Worm (Caenorhabditis elegans) whole organism, young adult: ENCODE measurements around the gene pptr-2.

Source experiments
- B0019.2 ChIP-seq: fragments of 200-800 bp; sonication (Bioruptor generic); conservative IDR thresholded peaks from 2 replicates; pipeline ENCODE4 v1.3.6; 2022; ENCODE audit warnings: missing genetic modification reagents, missing genetic modification characterization, missing compliant biosample characterization
- B0336.3 ChIP-seq: fragments of 200-800 bp; sonication (Bioruptor generic); IDR thresholded peaks from 2 replicates; pipeline ENCODE4 v1.3.6; 2022; ENCODE audit warnings: missing genetic modification characterization, missing compliant biosample characterization
- D2030.7 ChIP-seq: fragments of 200-800 bp; sonication (Bioruptor generic); IDR thresholded peaks from 2 replicates; pipeline ENCODE4 v1.3.6; 2022; ENCODE audit warnings: missing genetic modification reagents, missing genetic modification characterization, missing compliant biosample characterization
- F37B4.10 ChIP-seq: fragments of 200-800 bp; sonication (Bioruptor generic); IDR thresholded peaks from 2 replicates; pipeline ENCODE4 v1.3.6; 2022; ENCODE audit warnings: missing genetic modification characterization, missing compliant biosample characterization
- F49E8.2 ChIP-seq: sonication (generic microtip); optimal IDR thresholded peaks from 3 replicates; lab custom pipeline; 2017; ENCODE audit warnings: missing genetic modification characterization, mild to moderate bottlenecking, missing compliant biosample characterization, antibody characterized with exemption, moderate library complexity; ENCODE audit not compliant: insufficient read depth
- F57A8.1 ChIP-seq: fragments of 200-800 bp; sonication (Bioruptor generic); optimal IDR thresholded peaks from 2 replicates; lab custom pipeline; 2018; ENCODE audit warnings: mild to moderate bottlenecking, missing genetic modification characterization, moderate library complexity, missing compliant biosample characterization
- Y56A3A.18 ChIP-seq: fragments of 200-800 bp; sonication (Bioruptor generic); IDR thresholded peaks from 2 replicates; pipeline ENCODE4 v1.3.6; 2022; ENCODE audit warnings: missing genetic modification reagents, missing genetic modification characterization, missing compliant biosample characterization
- Y79H2A.3 ChIP-seq: fragments of 200-800 bp; sonication (Bioruptor generic); conservative IDR thresholded peaks from 2 replicates; pipeline ENCODE4 v1.3.6; 2022; ENCODE audit warnings: missing genetic modification reagents, missing genetic modification characterization, missing compliant biosample characterization
- akir-1 ChIP-seq: fragments of 200-800 bp; sonication (Bioruptor generic); optimal IDR thresholded peaks from 2 replicates; lab custom pipeline; 2018; ENCODE audit warnings: mild to moderate bottlenecking, missing genetic modification characterization, moderate library complexity, missing compliant biosample characterization
- atf-7 ChIP-seq: sonication (generic microtip); optimal IDR thresholded peaks from 2 replicates; lab custom pipeline; 2017; ENCODE audit warnings: mild to moderate bottlenecking, missing genetic modification characterization, missing compliant biosample characterization
- attf-3 ChIP-seq: fragments of 200-800 bp; sonication (Bioruptor generic); conservative IDR thresholded peaks from 2 replicates; pipeline ENCODE4 v1.3.6; 2022; ENCODE audit warnings: missing genetic modification reagents, missing genetic modification characterization, missing compliant biosample characterization
- bed-1 ChIP-seq: fragments of 200-800 bp; sonication (Bioruptor generic); IDR thresholded peaks from 2 replicates; pipeline ENCODE4 v1.3.6; 2022; ENCODE audit warnings: missing genetic modification reagents, missing genetic modification characterization, missing compliant biosample characterization
- cebp-1 ChIP-seq, 2 experiments: fragments of 200-800 bp in 1 of 2; sonication (Bioruptor generic) in 1 of 2; sonication (generic microtip) in 1 of 2; IDR thresholded peaks in 1 of 2; optimal IDR thresholded peaks in 1 of 2; 2 replicates each; pipeline versions ENCODE4 v1.3.6 to Lab custom; 2017 to 2022; ENCODE audit warnings: missing compliant biosample characterization in 2 of 2, missing genetic modification characterization in 2 of 2, mild to moderate bottlenecking in 1 of 2, missing genetic modification reagents in 1 of 2, moderate library complexity in 1 of 2
- ceh-58 ChIP-seq: fragments of 200-800 bp; sonication (Bioruptor generic); IDR thresholded peaks from 2 replicates; pipeline ENCODE4 v1.3.6; 2022; ENCODE audit warnings: missing genetic modification characterization, missing compliant biosample characterization
- ceh-79 ChIP-seq: sonication (generic microtip); optimal IDR thresholded peaks from 2 replicates; lab custom pipeline; 2017; ENCODE audit warnings: mild to moderate bottlenecking, missing genetic modification characterization, missing compliant biosample characterization
- dox-1 ChIP-seq: fragments of 200-800 bp; sonication (Bioruptor generic); IDR thresholded peaks from 2 replicates; pipeline ENCODE4 v1.3.6; 2022; ENCODE audit warnings: missing genetic modification reagents, missing genetic modification characterization, missing compliant biosample characterization
- dpff-1 ChIP-seq: sonication (generic microtip); optimal IDR thresholded peaks from 2 replicates; lab custom pipeline; 2017; ENCODE audit warnings: mild to moderate bottlenecking, missing genetic modification characterization, missing compliant biosample characterization
- hlh-26 ChIP-seq: fragments of 200-800 bp; sonication (Bioruptor generic); conservative IDR thresholded peaks from 2 replicates; pipeline ENCODE4 v1.3.6; 2022; ENCODE audit warnings: missing genetic modification reagents, missing genetic modification characterization, missing compliant biosample characterization
- lin-40 ChIP-seq: sonication (generic microtip); optimal IDR thresholded peaks from 2 replicates; lab custom pipeline; 2016; ENCODE audit warnings: missing genetic modification characterization, mild to moderate bottlenecking, missing compliant biosample characterization, missing genotype, missing genetic modification reagents
- lsy-27 ChIP-seq: sonication (generic microtip); optimal IDR thresholded peaks from 2 replicates; lab custom pipeline; 2017; ENCODE audit warnings: missing genetic modification characterization, mild to moderate bottlenecking, missing compliant biosample characterization, antibody characterized with exemption, missing genotype, borderline replicate concordance; ENCODE audit not compliant: insufficient read depth
- madf-10 ChIP-seq: sonication (generic microtip); optimal IDR thresholded peaks from 2 replicates; lab custom pipeline; 2016; ENCODE audit warnings: mild to moderate bottlenecking, missing genetic modification characterization, missing compliant biosample characterization
- nfya-2 ChIP-seq: fragments of 200-800 bp; sonication (Bioruptor generic); IDR thresholded peaks from 2 replicates; pipeline ENCODE4 v1.3.6; 2022; ENCODE audit warnings: missing genetic modification reagents, missing genetic modification characterization, missing compliant biosample characterization
- nhr-27 ChIP-seq: fragments of 200-800 bp; sonication (Bioruptor generic); optimal IDR thresholded peaks from 2 replicates; lab custom pipeline; 2018; ENCODE audit warnings: mild to moderate bottlenecking, missing genetic modification characterization, moderate library complexity, missing compliant biosample characterization
- nhr-80 ChIP-seq: sonication (generic microtip); optimal IDR thresholded peaks from 2 replicates; lab custom pipeline; 2016; ENCODE audit warnings: missing genetic modification characterization, missing compliant biosample characterization
- sea-2 ChIP-seq: fragments of 200-800 bp; sonication (Bioruptor generic); IDR thresholded peaks from 2 replicates; pipeline ENCODE4 v1.3.6; 2022; ENCODE audit warnings: missing genetic modification characterization, missing compliant biosample characterization
- snpc-1.3 ChIP-seq: sonication (generic microtip); optimal IDR thresholded peaks from 2 replicates; lab custom pipeline; 2017; ENCODE audit warnings: missing genetic modification characterization, mild to moderate bottlenecking, missing compliant biosample characterization, antibody characterized with exemption, moderate library complexity, missing genotype, missing genetic modification reagents; ENCODE audit not compliant: insufficient read depth
- somi-1 ChIP-seq: fragments of 200-800 bp; sonication (Bioruptor generic); optimal IDR thresholded peaks from 2 replicates; lab custom pipeline; 2018; ENCODE audit warnings: mild to moderate bottlenecking, missing genetic modification characterization, missing compliant biosample characterization
- zim-3 ChIP-seq: sonication (generic microtip); optimal IDR thresholded peaks from 2 replicates; lab custom pipeline; 2017; ENCODE audit warnings: mild to moderate bottlenecking, missing genetic modification characterization, moderate library complexity, missing compliant biosample characterization
- ztf-22 ChIP-seq: fragments of 200-800 bp; sonication (Bioruptor generic); optimal IDR thresholded peaks from 2 replicates; lab custom pipeline; 2018; ENCODE audit warnings: mild to moderate bottlenecking, missing genetic modification characterization, moderate library complexity, missing compliant biosample characterization

Gene pptr-2

DNA sequence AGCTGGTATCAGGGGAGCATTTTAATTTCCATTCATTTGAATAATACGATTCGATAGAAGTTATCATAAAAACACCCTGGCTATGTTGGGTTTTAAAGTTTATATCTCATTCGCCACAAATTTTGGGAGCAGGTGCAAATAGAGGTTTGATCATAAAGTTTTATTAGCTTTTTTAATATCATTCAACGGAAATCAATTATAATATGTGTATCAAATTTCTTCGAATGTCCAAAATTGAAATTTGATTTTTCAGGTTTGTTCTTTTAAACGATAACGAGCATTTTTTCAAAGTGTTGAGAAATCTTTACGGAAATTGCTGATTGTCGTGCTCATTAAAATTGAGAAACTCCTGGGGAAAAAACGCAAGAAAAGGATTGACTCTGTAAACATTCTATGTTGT, 13.9 kb upstream of the pptr-2 start, which contains the start of gene srh-74:
srh-74 (minus strand) TSS at position 101 of the 400 bp plus-strand sequence.
- no peak for TF ChIP-seq ztf-22 (GFP tag; lab: Kevin White, UChicago)

- TF ChIP-seq B0336.3 = no peak
- TF ChIP-seq nhr-80 (tag; lab: Kevin White, UChicago) = peak; percentile 14
- TF ChIP-seq somi-1 = no peak
Observed at ce11 chrV:11046730-11047129, 12.0 kb upstream of the pptr-2 start, which contains the start of gene dhs-18. dhs-18 (minus strand) TSS chrV:11046833.

DNA sequence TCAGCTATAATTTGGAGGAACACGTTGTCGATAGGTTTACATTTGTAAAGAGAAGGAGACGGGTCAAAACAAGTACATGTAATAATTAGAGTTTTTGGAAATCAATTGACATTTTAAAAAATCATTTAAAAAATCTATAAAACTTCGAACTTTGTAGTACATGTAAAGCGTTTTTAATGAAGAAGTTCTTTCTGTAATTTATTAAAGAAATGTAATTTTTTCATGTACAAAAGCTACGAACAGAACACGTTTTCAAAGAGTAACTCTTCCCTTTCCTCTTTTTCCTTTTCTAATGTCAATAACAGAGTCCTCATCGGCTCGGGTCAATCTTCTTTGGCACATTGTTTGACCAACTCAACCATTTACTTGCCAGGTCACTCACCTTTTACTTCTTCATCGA, 9.0 kb upstream of the pptr-2 start, which contains the start of gene C45B11.6:
C45B11.6 (plus strand) TSS at position 301 of the 400 bp plus-strand sequence.
- no peak for TF ChIP-seq dox-1 (GFP tag; lab: Robert Waterston, UW)
- no peak for TF ChIP-seq dpff-1 (tag; lab: Kevin White, UChicago)
- no peak for TF ChIP-seq D2030.7 (GFP tag; lab: Robert Waterston, UW)
- no peak for TF ChIP-seq atf-7 (tag; lab: Kevin White, UChicago)
- TF ChIP-seq lsy-27 (tag; lab: Kevin White, UChicago) = no peak
- TF ChIP-seq zim-3 (tag; lab: Kevin White, UChicago) = no peak
- no peak for TF ChIP-seq ceh-79 (tag; lab: Kevin White, UChicago)
- no peak for TF ChIP-seq lin-40 (tag; lab: Kevin White, UChicago)
- TF ChIP-seq Y79H2A.3 (GFP tag; lab: Robert Waterston, UW) = no peak
- TF ChIP-seq sea-2 = no peak
- no peak for TF ChIP-seq nfya-2
- no peak for TF ChIP-seq ceh-58 (GFP tag; lab: Robert Waterston, UW)
- TF ChIP-seq F49E8.2 (tag; lab: Kevin White, UChicago) = no peak
- TF ChIP-seq somi-1 = no peak
- TF ChIP-seq nhr-27 (tag; lab: Kevin White, UChicago) = no peak
- TF ChIP-seq hlh-26 (GFP tag; lab: Robert Waterston, UW) = no peak
- no peak for TF ChIP-seq attf-3 (GFP tag; lab: Robert Waterston, UW)
- no peak for TF ChIP-seq F57A8.1
- TF ChIP-seq madf-10 (tag; lab: Kevin White, UChicago) = no peak

ce11 chrV:11042538-11042937, 7.8 kb upstream of the pptr-2 start, which contains the start of gene C45B11.2:
C45B11.2 (plus strand) TSS chrV:11042710.
- no peak for TF ChIP-seq bed-1 (GFP tag; lab: Robert Waterston, UW)
- no peak for TF ChIP-seq B0019.2 (GFP tag; lab: Robert Waterston, UW)
- TF ChIP-seq akir-1 (GFP tag; lab: Kevin White, UChicago) = no peak
- TF ChIP-seq cebp-1 (GFP tag; IDR thresholded peaks at IDR 0.05; lab: Robert Waterston, UW) = 0 out of 2 replicates have a peak, but pooled peaks have one; percentile 35
- peak; percentile 83 for TF ChIP-seq cebp-1 (tag; optimal IDR thresholded peaks at IDR 0.05; lab: Kevin White, UChicago)
- peak; percentile 7 for TF ChIP-seq nhr-80 (tag; lab: Kevin White, UChicago)
- no peak for TF ChIP-seq F37B4.10 (GFP tag; lab: Robert Waterston, UW)
- TF ChIP-seq snpc-1.3 (tag; lab: Kevin White, UChicago) = no peak
- no peak for TF ChIP-seq atf-7 (tag; lab: Kevin White, UChicago)

- TF ChIP-seq Y56A3A.18 (GFP tag; lab: Robert Waterston, UW) = no peak
Observed at ce11 chrV:11041499-11041898, 6.8 kb upstream of the pptr-2 start, which contains the start of gene C45B11.5. C45B11.5 (plus strand) TSS chrV:11041799.
